Fruit fly (Drosophila melanogaster) whole organism, embryonic: ENCODE data around the gene CG16812.

Experiments used
- ATbp ChIP-seq: fragments of 200-800 bp; sonication (Bioruptor generic); optimal IDR thresholded peaks from 2 replicates; lab custom pipeline; 2017; ENCODE audit warnings: missing biosample characterization, mild to moderate bottlenecking, missing genetic modification characterization, missing genetic modification reagents
- Atf6 ChIP-seq: fragments of 200-800 bp; sonication (Bioruptor generic); IDR thresholded peaks from 2 replicates; pipeline ENCODE4 v1.3.6; 2022; ENCODE audit warnings: missing biosample characterization, missing genetic modification characterization
- Bgb ChIP-seq: fragments of 200-800 bp; sonication (Bioruptor generic); IDR thresholded peaks from 2 replicates; pipeline ENCODE4 v1.3.6; 2022; ENCODE audit warnings: missing biosample characterization, missing genetic modification characterization; ENCODE audit not compliant: partially characterized antibody
- C15 ChIP-seq: fragments of 200-800 bp; sonication (Bioruptor generic); IDR thresholded peaks from 3 replicates; pipeline ENCODE4 v1.3.6; 2022; ENCODE audit warnings: missing biosample characterization, missing genetic modification characterization
- CG12219 ChIP-seq: fragments of 200-800 bp; sonication (Bioruptor generic); optimal IDR thresholded peaks from 3 replicates; lab custom pipeline; 2018; ENCODE audit warnings: missing biosample characterization, mild to moderate bottlenecking, missing genetic modification characterization
- CG12391 ChIP-seq: fragments of 200-800 bp; sonication (Bioruptor generic); optimal IDR thresholded peaks from 3 replicates; lab custom pipeline; 2018; ENCODE audit warnings: missing biosample characterization, mild to moderate bottlenecking, missing genetic modification characterization, moderate library complexity
- CG14965 ChIP-seq: fragments of 200-800 bp; sonication (Bioruptor generic); optimal IDR thresholded peaks from 2 replicates; lab custom pipeline; 2016; ENCODE audit warnings: missing biosample characterization, missing genetic modification characterization, borderline replicate concordance
- CG15269 ChIP-seq: fragments of 200-800 bp; sonication (Bioruptor generic); optimal IDR thresholded peaks from 2 replicates; lab custom pipeline; 2018; ENCODE audit warnings: missing biosample characterization, mild to moderate bottlenecking, missing genetic modification characterization, moderate library complexity
- CG17361 ChIP-seq: fragments of 200-800 bp; sonication (Bioruptor generic); IDR thresholded peaks from 3 replicates; pipeline ENCODE4 v1.3.6; 2022; ENCODE audit warnings: missing biosample characterization, missing genetic modification characterization
- CG17568 ChIP-seq: fragments of 200-800 bp; sonication (Bioruptor generic); optimal IDR thresholded peaks from 2 replicates; lab custom pipeline; 2018; ENCODE audit warnings: missing biosample characterization, mild to moderate bottlenecking, missing genetic modification characterization, moderate library complexity
- CG31224 ChIP-seq: fragments of 200-800 bp; sonication (Bioruptor generic); IDR thresholded peaks from 2 replicates; pipeline ENCODE4 v1.3.6; 2022; ENCODE audit warnings: missing biosample characterization, missing genetic modification characterization
- CG31441 ChIP-seq: fragments of 200-800 bp; sonication (Bioruptor generic); IDR thresholded peaks from 2 replicates; pipeline ENCODE4 v1.3.6; 2022; ENCODE audit warnings: missing biosample characterization, missing genetic modification characterization
- CG33213 ChIP-seq: fragments of 200-800 bp; sonication (Bioruptor generic); optimal IDR thresholded peaks from 3 replicates; lab custom pipeline; 2016; ENCODE audit warnings: missing biosample characterization, missing genetic modification characterization
- CG4707 ChIP-seq: fragments of 200-800 bp; sonication (Bioruptor generic); optimal IDR thresholded peaks from 2 replicates; lab custom pipeline; 2018; ENCODE audit warnings: missing biosample characterization, mild to moderate bottlenecking, missing genetic modification characterization, moderate library complexity
- CG4820 ChIP-seq: fragments of 200-800 bp; sonication (Bioruptor generic); optimal IDR thresholded peaks from 3 replicates; lab custom pipeline; 2016; ENCODE audit warnings: missing biosample characterization, missing genetic modification characterization
- CG6683 ChIP-seq: fragments of 200-800 bp; sonication (Bioruptor generic); optimal IDR thresholded peaks from 2 replicates; lab custom pipeline; 2017; ENCODE audit warnings: missing biosample characterization, mild to moderate bottlenecking, missing genetic modification characterization, missing genetic modification reagents
- CG6791 ChIP-seq: fragments of 200-800 bp; sonication (Bioruptor generic); IDR thresholded peaks from 3 replicates; pipeline ENCODE4 v1.3.6; 2022; ENCODE audit warnings: missing biosample characterization, missing genetic modification characterization; ENCODE audit not compliant: partially characterized antibody
- CG7357 ChIP-seq: fragments of 200-800 bp; sonication (Bioruptor generic); IDR thresholded peaks from 3 replicates; pipeline ENCODE4 v1.3.6; 2022; ENCODE audit warnings: missing biosample characterization, missing genetic modification characterization
- CG7556 ChIP-seq: fragments of 200-800 bp; sonication (Bioruptor generic); optimal IDR thresholded peaks from 2 replicates; lab custom pipeline; 2017; ENCODE audit warnings: missing biosample characterization, mild to moderate bottlenecking, missing genetic modification characterization
- CrebB ChIP-seq: fragments of 200-800 bp; sonication (Bioruptor generic); optimal IDR thresholded peaks from 3 replicates; lab custom pipeline; 2018; ENCODE audit warnings: missing biosample characterization, mild to moderate bottlenecking, missing genetic modification characterization
- Doc2 ChIP-seq: fragments of 200-800 bp; sonication (Bioruptor generic); IDR thresholded peaks from 2 replicates; pipeline ENCODE4 v1.3.6; 2022; ENCODE audit warnings: missing biosample characterization, missing genetic modification characterization
- Dp ChIP-seq: fragments of 200-800 bp; sonication (Bioruptor generic); optimal IDR thresholded peaks from 2 replicates; lab custom pipeline; 2018; ENCODE audit warnings: missing biosample characterization, mild to moderate bottlenecking, missing genetic modification characterization, moderate library complexity
- Dref ChIP-seq: fragments of 200-800 bp; sonication (Bioruptor generic); IDR thresholded peaks from 2 replicates; pipeline ENCODE4 v1.3.6; 2022; ENCODE audit warnings: missing biosample characterization, missing genetic modification characterization
- Elba2 ChIP-seq: fragments of 200-800 bp; sonication (Bioruptor generic); optimal IDR thresholded peaks from 3 replicates; lab custom pipeline; 2016; ENCODE audit warnings: missing biosample characterization, missing genetic modification characterization
- Hand ChIP-seq: fragments of 200-800 bp; sonication (Bioruptor generic); optimal IDR thresholded peaks from 2 replicates; lab custom pipeline; 2017; ENCODE audit warnings: mild to moderate bottlenecking, missing biosample characterization, missing genetic modification reagents, missing genetic modification characterization
- NFAT ChIP-seq: fragments of 200-800 bp; sonication (Bioruptor generic); IDR thresholded peaks from 2 replicates; pipeline ENCODE4 v1.3.6; 2022; ENCODE audit warnings: missing biosample characterization, missing genetic modification characterization
- PHDP ChIP-seq: fragments of 200-800 bp; sonication (Bioruptor generic); optimal IDR thresholded peaks from 3 replicates; lab custom pipeline; 2018; ENCODE audit warnings: missing biosample characterization, mild to moderate bottlenecking, missing genetic modification characterization, moderate library complexity
- Sry-δ ChIP-seq: fragments of 200-800 bp; sonication (Bioruptor generic); optimal IDR thresholded peaks from 2 replicates; lab custom pipeline; 2016; ENCODE audit warnings: missing biosample characterization, missing genetic modification characterization
- Taf1 ChIP-seq: fragments of 200-800 bp; sonication (Bioruptor generic); IDR thresholded peaks from 2 replicates; pipeline ENCODE4 v1.3.6; 2022; ENCODE audit warnings: missing biosample characterization, missing genetic modification characterization
- Usf ChIP-seq: fragments of 200-800 bp; sonication (Bioruptor generic); optimal IDR thresholded peaks from 2 replicates; lab custom pipeline; 2017; ENCODE audit warnings: missing genotype, missing biosample characterization, missing genetic modification characterization
- Xbp1 ChIP-seq: fragments of 200-800 bp; sonication (Bioruptor generic); optimal IDR thresholded peaks from 3 replicates; lab custom pipeline; 2016; ENCODE audit warnings: missing biosample characterization, mild to moderate bottlenecking, missing genetic modification characterization
- ase ChIP-seq: fragments of 200-800 bp; sonication (Bioruptor generic); IDR thresholded peaks from 3 replicates; pipeline ENCODE4 v1.3.6; 2022; ENCODE audit warnings: missing biosample characterization, missing genetic modification characterization
- bbx ChIP-seq: fragments of 200-800 bp; sonication (Bioruptor generic); IDR thresholded peaks from 2 replicates; pipeline ENCODE4 v1.3.6; 2022; ENCODE audit warnings: missing biosample characterization, missing genetic modification characterization; ENCODE audit not compliant: partially characterized antibody
- bowl ChIP-seq: fragments of 200-800 bp; sonication (Bioruptor generic); IDR thresholded peaks from 2 replicates; pipeline ENCODE4 v1.3.6; 2022; ENCODE audit warnings: missing biosample characterization, missing genetic modification characterization
- crc ChIP-seq: fragments of 200-800 bp; sonication (Bioruptor generic); optimal IDR thresholded peaks from 2 replicates; lab custom pipeline; 2016; ENCODE audit warnings: missing biosample characterization, missing genetic modification characterization
- croc ChIP-seq: fragments of 200-800 bp; sonication (Bioruptor generic); conservative IDR thresholded peaks from 3 replicates; pipeline ENCODE4 v1.3.6; 2022; ENCODE audit warnings: missing biosample characterization, missing genetic modification characterization
- cwo ChIP-seq: fragments of 200-800 bp; sonication (Bioruptor generic); optimal IDR thresholded peaks from 3 replicates; lab custom pipeline; 2017; ENCODE audit warnings: missing biosample characterization, missing genetic modification characterization, mild to moderate bottlenecking, moderate library complexity, missing genetic modification reagents
- disco-r ChIP-seq: fragments of 200-800 bp; sonication (Bioruptor generic); optimal IDR thresholded peaks from 2 replicates; lab custom pipeline; 2016; ENCODE audit warnings: missing biosample characterization, missing genetic modification characterization
- dmrt99B ChIP-seq: fragments of 200-800 bp; sonication (Bioruptor generic); optimal IDR thresholded peaks from 2 replicates; lab custom pipeline; 2018; ENCODE audit warnings: missing biosample characterization, mild to moderate bottlenecking, missing genetic modification characterization, moderate library complexity
- ewg ChIP-seq: fragments of 200-800 bp; sonication (Bioruptor generic); optimal IDR thresholded peaks from 3 replicates; lab custom pipeline; 2017; ENCODE audit warnings: mild to moderate bottlenecking, missing biosample characterization, missing genetic modification reagents, missing genetic modification characterization
- fd64A ChIP-seq: fragments of 200-800 bp; sonication (Bioruptor generic); optimal IDR thresholded peaks from 3 replicates; lab custom pipeline; 2018; ENCODE audit warnings: missing biosample characterization, mild to moderate bottlenecking, missing genetic modification characterization
- ftz-f1 ChIP-seq: fragments of 200-800 bp; sonication (Bioruptor generic); optimal IDR thresholded peaks from 2 replicates; lab custom pipeline; 2016; ENCODE audit warnings: missing biosample characterization, missing genetic modification characterization
- gcm ChIP-seq: fragments of 200-800 bp; sonication (Bioruptor generic); optimal IDR thresholded peaks from 2 replicates; lab custom pipeline; 2019; ENCODE audit warnings: missing biosample characterization, mild to moderate bottlenecking, missing genetic modification characterization, moderate library complexity
- lilli ChIP-seq: fragments of 200-800 bp; sonication (Bioruptor generic); optimal IDR thresholded peaks from 3 replicates; lab custom pipeline; 2016; ENCODE audit warnings: missing biosample characterization, missing genetic modification characterization
- lmd ChIP-seq: fragments of 200-800 bp; sonication (Bioruptor generic); IDR thresholded peaks from 2 replicates; pipeline ENCODE4 v1.3.6; 2022; ENCODE audit warnings: missing biosample characterization, missing genetic modification characterization
- pfk ChIP-seq: fragments of 200-800 bp; sonication (Bioruptor generic); optimal IDR thresholded peaks from 2 replicates; lab custom pipeline; 2018; ENCODE audit warnings: missing biosample characterization, mild to moderate bottlenecking, missing genetic modification characterization, moderate library complexity
- slou ChIP-seq: fragments of 200-800 bp; sonication (Bioruptor generic); optimal IDR thresholded peaks from 3 replicates; lab custom pipeline; 2016; ENCODE audit warnings: missing biosample characterization, missing genetic modification characterization
- slp2 ChIP-seq: fragments of 200-800 bp; sonication (Bioruptor generic); optimal IDR thresholded peaks from 2 replicates; lab custom pipeline; 2016; ENCODE audit warnings: missing biosample characterization, missing genetic modification characterization
- sob ChIP-seq: fragments of 200-800 bp; sonication (Bioruptor generic); IDR thresholded peaks from 2 replicates; pipeline ENCODE4 v1.3.6; 2022; ENCODE audit warnings: missing biosample characterization, missing genetic modification characterization
- tx ChIP-seq: fragments of 200-800 bp; sonication (Bioruptor generic); optimal IDR thresholded peaks from 2 replicates; lab custom pipeline; 2016; ENCODE audit warnings: missing biosample characterization, missing genetic modification characterization

The CG16812 gene

DNA sequence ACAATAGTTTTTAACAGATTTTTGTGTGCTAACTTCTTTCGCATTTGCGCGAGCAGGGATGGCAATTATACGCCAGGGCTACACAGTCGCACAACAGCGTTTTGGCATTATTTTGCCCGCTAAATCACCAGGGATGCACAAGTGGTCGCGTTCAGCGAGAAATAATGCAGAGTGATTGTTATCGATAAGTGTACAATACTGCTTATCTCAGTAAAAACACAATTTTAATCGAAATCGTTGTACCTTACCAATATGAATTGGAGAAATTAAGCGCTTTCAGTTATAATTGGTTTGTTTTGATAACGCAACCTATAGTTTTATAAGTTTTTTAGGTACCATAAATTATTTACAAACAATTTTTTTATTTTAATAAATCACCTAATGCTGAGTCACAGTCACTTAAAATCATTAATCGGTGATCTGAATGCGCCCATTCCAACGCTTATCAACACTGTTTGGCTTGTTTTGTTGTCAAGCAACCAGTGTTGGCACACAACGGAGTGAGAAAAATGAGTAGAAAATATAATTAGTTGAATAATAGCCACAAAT lies 45.6 kb upstream of the CG16812 start, which contains the start of the genes Sfmbt and CG5439 (continued):
- TF ChIP-seq CG12219 (GFP tag; lab: Kevin White, UChicago) (no peak), CrebB (tag; lab: Kevin White, UChicago) (no peak), slp2 (GFP tag; lab: Kevin White, UChicago) (peak; percentile 73), CG7556 (GFP tag; lab: Kevin White, UChicago) (no peak), bbx (GFP tag; lab: Robert Waterston, UW) (no peak), CG33213 (GFP tag; lab: Kevin White, UChicago) (peak; percentile 40), CG17568 (no peak), Sry-δ (GFP tag; lab: Kevin White, UChicago) (peak; percentile 68), bowl (GFP tag; lab: Robert Waterston, UW) (no peak), Bgb (peak; percentile 44), CG4707 (GFP tag; lab: Kevin White, UChicago) (no peak), ftz-f1 (no peak), slou (peak; percentile 68), Dref (GFP tag; lab: Robert Waterston, UW) (peak; percentile 81), lmd (GFP tag; lab: Robert Waterston, UW) (peak; percentile 75), pfk (GFP tag; lab: Kevin White, UChicago) (no peak), sob (GFP tag; lab: Robert Waterston, UW) (peak; percentile 81), Elba2 (GFP tag; lab: Kevin White, UChicago) (peak; percentile 68), croc (peak; percentile 61), CG4820 (GFP tag; lab: Kevin White, UChicago) (peak; percentile 73), gcm (GFP tag; lab: Kevin White, UChicago) (no peak), lilli (GFP tag; lab: Kevin White, UChicago) (peak; percentile 91), CG31224 (peak; percentile 40; the same call in 1 of the 2 replicates), CG15269 (tag; lab: Kevin White, UChicago) (no peak), tx (GFP tag; lab: Kevin White, UChicago) (peak; percentile 75), disco-r (GFP tag; lab: Kevin White, UChicago) (peak; percentile 21), CG17361 (GFP tag; lab: Robert Waterston, UW) (no peak; the same call in 1 of the 3 replicates), CG14965 (GFP tag; lab: Kevin White, UChicago) (no peak), PHDP (tag; lab: Kevin White, UChicago) (no peak), cwo (GFP tag; lab: Kevin White, UChicago) (peak; percentile 55), Xbp1 (peak; percentile 87), Usf (GFP tag; lab: Kevin White, UChicago) (peak; percentile 69), CG31441 (peak; percentile 100), Doc2 (no peak), fd64A (no peak), Dp (GFP tag; lab: Kevin White, UChicago) (peak; percentile 48), CG6791 (GFP tag; lab: Robert Waterston, UW) (0 out of 3 replicates have a peak, but pooled peaks have one; percentile 35), dmrt99B (tag; lab: Kevin White, UChicago) (no peak), crc (GFP tag; lab: Kevin White, UChicago) (peak; percentile 29), ATbp (GFP tag; lab: Kevin White, UChicago) (no peak), CG6683 (GFP tag; lab: Kevin White, UChicago) (peak; percentile 2), CG12391 (tag; lab: Kevin White, UChicago) (peak; percentile 84), Taf1 (GFP tag; lab: Robert Waterston, UW) (no peak; the same call in 1 of the 2 replicates), Hand (GFP tag; lab: Kevin White, UChicago) (no peak), NFAT (peak; percentile 73), ewg (GFP tag; lab: Kevin White, UChicago) (peak; percentile 90), C15 (GFP tag; lab: Robert Waterston, UW) (no peak), CG7357 (GFP tag; lab: Robert Waterston, UW) (peak; percentile 56; the same call in 1 of the 3 replicates), ase (GFP tag; lab: Robert Waterston, UW) (0 out of 3 replicates have a peak, but pooled peaks have one; percentile 45), Atf6 (peak; percentile 53; the same call in 1 of the 2 replicates)
